Fruit fly (Drosophila melanogaster): ENCODE measurements around the gene PIG-F.

PIG-F gene

dm6 chr3L:19612172-19612571 is at the start of gene PIG-F, which contains the start of gene Lon:
PIG-F (plus strand) TSS chr3L:19612455.
Lon (minus strand) TSS chr3L:19612199.
- TF ChIP-seq Tbp (GFP tag; optimal IDR thresholded peaks at IDR 0.05) (no peak), tio (GFP tag; optimal IDR thresholded peaks at IDR 0.05) (peak; percentile 100), ranshi (GFP tag; IDR thresholded peaks at IDR 0.05) (peak; percentile 98), Atf3 (GFP tag; optimal IDR thresholded peaks at IDR 0.05) (peak; percentile 98), CG11560 (tag; IDR thresholded peaks at IDR 0.05) (peak; percentile 94), dmrt11E (tag; optimal IDR thresholded peaks at IDR 0.05) (peak; percentile 99), Hmr (GFP tag; optimal IDR thresholded peaks at IDR 0.05) (peak; percentile 99), CG1792 (GFP tag; optimal IDR thresholded peaks at IDR 0.05) (peak; percentile 95), phol (tag; optimal IDR thresholded peaks at IDR 0.05) (peak; percentile 99), yki (optimal IDR thresholded peaks at IDR 0.05) (no peak), eve (GFP tag; optimal IDR thresholded peaks at IDR 0.05) (peak in 1 of 2 experiments; percentile 71), bowl (GFP tag; IDR thresholded peaks at IDR 0.05) (peak; percentile 92), jumu (GFP tag; optimal IDR thresholded peaks at IDR 0.05) (peak; percentile 98), Rx (GFP tag; IDR thresholded peaks at IDR 0.05) (peak; percentile 98), CG33557 (GFP tag; optimal IDR thresholded peaks at IDR 0.05) (peak; percentile 100), Abd-B (GFP tag; optimal IDR thresholded peaks at IDR 0.05) (peak; percentile 99), crol (GFP tag; IDR thresholded peaks at IDR 0.05) (peak; percentile 69), CG3163 (GFP tag; optimal IDR thresholded peaks at IDR 0.05) (peak; percentile 85), CG12236 (GFP tag; optimal IDR thresholded peaks at IDR 0.05) (peak; percentile 95), CG13775 (GFP tag; optimal IDR thresholded peaks at IDR 0.05) (peak; percentile 100), otp (GFP tag; IDR thresholded peaks at IDR 0.05) (peak; percentile 96), CG18619 (GFP tag; optimal IDR thresholded peaks at IDR 0.05) (peak; percentile 99), Neu2 (GFP tag; optimal IDR thresholded peaks at IDR 0.05; ENCODE audit: borderline replicate concordance) (peak; percentile 94), CG2875 (GFP tag; optimal IDR thresholded peaks at IDR 0.05) (peak; percentile 99), MBD-R2 (GFP tag; IDR thresholded peaks at IDR 0.05) (peak; percentile 99), Dll (GFP tag; IDR thresholded peaks at IDR 0.05; ENCODE audit: partially characterized antibody) (peak; percentile 76), CG7271 (tag; optimal IDR thresholded peaks at IDR 0.05) (peak; percentile 98), dimm (GFP tag; IDR thresholded peaks at IDR 0.05) (peak; percentile 94), CG3838 (GFP tag; optimal IDR thresholded peaks at IDR 0.05) (peak; percentile 94), CG9876 (GFP tag; optimal IDR thresholded peaks at IDR 0.05) (peak; percentile 94), Fer1 (GFP tag; optimal IDR thresholded peaks at IDR 0.05) (peak; percentile 99), CG7745 (tag; optimal IDR thresholded peaks at IDR 0.05) (peak; percentile 88), CG3065 (GFP tag; optimal IDR thresholded peaks at IDR 0.05) (peak; percentile 99), CG7372 (GFP tag; IDR thresholded peaks at IDR 0.05) (peak; percentile 99), ftz-f1 (GFP tag; optimal IDR thresholded peaks at IDR 0.05) (peak; percentile 90), exex (tag; optimal IDR thresholded peaks at IDR 0.05) (peak; percentile 93), sd (tag; optimal IDR thresholded peaks at IDR 0.05) (no peak), CG14667 (GFP tag; IDR thresholded peaks at IDR 0.05) (peak; percentile 98), CG30020 (tag; optimal IDR thresholded peaks at IDR 0.05) (peak; percentile 93), Lpt (GFP tag; optimal IDR thresholded peaks at IDR 0.05) (no peak), Sin3A (optimal IDR thresholded peaks at IDR 0.05) (peak; percentile 65), Jarid2 (GFP tag; optimal IDR thresholded peaks at IDR 0.05) (peak; percentile 94), chinmo (GFP tag; IDR thresholded peaks at IDR 0.05; ENCODE audit: partially characterized antibody) (no peak), Oli (tag; optimal IDR thresholded peaks at IDR 0.05) (peak; percentile 100), CG2116 (GFP tag; optimal IDR thresholded peaks at IDR 0.05) (peak; percentile 92), Lim3 (GFP tag; IDR thresholded peaks at IDR 0.05) (peak; percentile 93), Sry-δ (GFP tag; optimal IDR thresholded peaks at IDR 0.05) (peak; percentile 77), zfh2 (GFP tag; optimal IDR thresholded peaks at IDR 0.05) (peak; percentile 99), dpn (GFP tag; optimal IDR thresholded peaks at IDR 0.05) (peak; percentile 99), CG12219 (GFP tag; optimal IDR thresholded peaks at IDR 0.05) (peak; percentile 96), Antp (GFP tag; optimal IDR thresholded peaks at IDR 0.05) (peak; percentile 98), ash1 (GFP tag; optimal IDR thresholded peaks at IDR 0.05) (peak; percentile 70)

Data from whole organism, embryonic.